Worm (Caenorhabditis elegans) whole organism, L4 larva: Measurements from ENCODE around the gene srlf-10.

Experiments used
- F37D6.2 ChIP-seq: sonication (generic microtip); optimal IDR thresholded peaks from 2 replicates; lab custom pipeline; 2016; ENCODE audit warnings: mild to moderate bottlenecking, missing genetic modification characterization, missing compliant biosample characterization
- T20F7.1 ChIP-seq: fragments of 200-800 bp; sonication (Bioruptor generic); optimal IDR thresholded peaks from 2 replicates; lab custom pipeline; 2018; ENCODE audit warnings: mild to moderate bottlenecking, missing genetic modification characterization, missing compliant biosample characterization
- Y105C5A.15 ChIP-seq: fragments of 200-800 bp; sonication (Bioruptor generic); IDR thresholded peaks from 2 replicates; pipeline ENCODE4 v1.3.6; 2022; ENCODE audit warnings: missing genetic modification characterization, missing compliant biosample characterization
- Y75B8A.6 ChIP-seq: fragments of 200-800 bp; sonication (Bioruptor generic); IDR thresholded peaks from 2 replicates; pipeline ENCODE4 v1.3.6; 2022; ENCODE audit warnings: missing genetic modification reagents, missing genetic modification characterization, missing compliant biosample characterization
- ZK337.2 ChIP-seq: fragments of 200-800 bp; sonication (Bioruptor generic); IDR thresholded peaks from 2 replicates; pipeline ENCODE4 v1.3.6; 2022; ENCODE audit warnings: missing genetic modification reagents, missing genetic modification characterization, missing compliant biosample characterization
- aha-1 ChIP-seq: fragments of 150-350 bp; peaks from one replicate; lab custom pipeline; 2014; ENCODE audit warnings: missing biosample characterization, missing genetic modification characterization
- arid-1 ChIP-seq: fragments of 200-800 bp; sonication (Bioruptor generic); conservative IDR thresholded peaks from 2 replicates; pipeline ENCODE4 v1.3.6; 2022; ENCODE audit warnings: missing genetic modification reagents, missing genetic modification characterization, missing compliant biosample characterization
- ceh-32 ChIP-seq: sonication (generic microtip); optimal IDR thresholded peaks from 2 replicates; lab custom pipeline; 2016; ENCODE audit warnings: mild to moderate bottlenecking, missing genetic modification characterization, missing compliant biosample characterization; ENCODE audit not compliant: poor library complexity
- ceh-44 ChIP-seq: fragments of 200-800 bp; sonication (Bioruptor generic); IDR thresholded peaks from 2 replicates; pipeline ENCODE4 v1.3.6; 2022; ENCODE audit warnings: missing genetic modification reagents, missing genetic modification characterization, missing compliant biosample characterization
- ceh-62 ChIP-seq: sonication (generic microtip); optimal IDR thresholded peaks from 2 replicates; lab custom pipeline; 2017; ENCODE audit warnings: missing biosample characterization, missing genetic modification characterization
- ctbp-1 ChIP-seq: fragments of 200-800 bp; sonication (Bioruptor generic); IDR thresholded peaks from 2 replicates; pipeline ENCODE4 v1.3.6; 2022; ENCODE audit warnings: missing genetic modification reagents, missing genetic modification characterization, missing compliant biosample characterization
- daf-16 ChIP-seq, 3 experiments: sonication (generic microtip); optimal IDR thresholded peaks; 2 replicates each; lab custom pipeline; 2016 to 2017; ENCODE audit warnings: missing genetic modification characterization in 3 of 3, missing genetic modification reagents in 3 of 3, mild to moderate bottlenecking in 2 of 3, missing compliant biosample characterization in 2 of 3, missing biosample characterization in 1 of 3, moderate library complexity in 1 of 3
- daf-8 ChIP-seq: fragments of 200-800 bp; sonication (Bioruptor generic); IDR thresholded peaks from 2 replicates; pipeline ENCODE4 v1.3.6; 2022; ENCODE audit warnings: missing genetic modification characterization, missing compliant biosample characterization
- dmd-6 ChIP-seq: fragments of 200-800 bp; sonication (Bioruptor generic); IDR thresholded peaks from 2 replicates; pipeline ENCODE4 v1.3.6; 2022; ENCODE audit warnings: missing genetic modification reagents, missing genetic modification characterization, missing compliant biosample characterization
- dmd-8 ChIP-seq: fragments of 200-800 bp; sonication (Bioruptor generic); IDR thresholded peaks from 2 replicates; pipeline ENCODE4 v1.3.6; 2022; ENCODE audit warnings: missing genetic modification characterization, missing compliant biosample characterization
- gei-8 ChIP-seq: fragments of 200-800 bp; sonication (Bioruptor generic); optimal IDR thresholded peaks from 2 replicates; lab custom pipeline; 2018; ENCODE audit warnings: mild to moderate bottlenecking, missing genetic modification characterization, missing compliant biosample characterization
- hif-1 ChIP-seq, 2 experiments: sonication (generic microtip); optimal IDR thresholded peaks; 2 replicates each; lab custom pipeline; 2016 to 2017; ENCODE audit warnings: missing compliant biosample characterization in 2 of 2, missing genetic modification characterization in 2 of 2, missing genetic modification reagents in 2 of 2, missing genotype in 2 of 2, mild to moderate bottlenecking in 1 of 2
- hlh-30 ChIP-seq: sonication (generic microtip); optimal IDR thresholded peaks from 2 replicates; lab custom pipeline; 2017; ENCODE audit warnings: antibody characterized with exemption, mild to moderate bottlenecking, missing genetic modification characterization, missing compliant biosample characterization; ENCODE audit not compliant: insufficient read depth
- hmg-1.1 ChIP-seq: fragments of 200-800 bp; sonication (Bioruptor generic); IDR thresholded peaks from 2 replicates; pipeline ENCODE4 v1.3.6; 2022; ENCODE audit warnings: missing genetic modification reagents, missing genetic modification characterization, missing compliant biosample characterization
- lim-7 ChIP-seq: fragments of 200-800 bp; sonication (Bioruptor generic); IDR thresholded peaks from 2 replicates; pipeline ENCODE4 v1.3.6; 2022; ENCODE audit warnings: missing genetic modification characterization, missing compliant biosample characterization
- lin-38 ChIP-seq: fragments of 200-800 bp; sonication (Bioruptor generic); IDR thresholded peaks from 2 replicates; pipeline ENCODE4 v1.3.6; 2022; ENCODE audit warnings: missing genetic modification reagents, missing genetic modification characterization, missing compliant biosample characterization
- lsy-2 ChIP-seq, 2 experiments: fragments of 150-350 bp in 1 of 2; sonication (generic microtip) in 1 of 2; optimal IDR thresholded peaks; 2 replicates each; lab custom pipeline; 2014 to 2017; ENCODE audit warnings: missing biosample characterization in 2 of 2, missing genetic modification characterization in 2 of 2
- madf-5 ChIP-seq, 2 experiments: fragments of 200-800 bp; sonication (Bioruptor generic); IDR thresholded peaks; 2 replicates each; pipeline ENCODE4 v1.3.6; 2022; ENCODE audit warnings: missing compliant biosample characterization in 2 of 2, missing genetic modification characterization in 2 of 2
- madf-9 ChIP-seq: fragments of 200-800 bp; sonication (Bioruptor generic); conservative IDR thresholded peaks from 2 replicates; pipeline ENCODE4 v1.3.6; 2022; ENCODE audit warnings: missing genetic modification reagents, missing genetic modification characterization, missing compliant biosample characterization
- mdl-1 ChIP-seq, 2 experiments: fragments of 150-350 bp in 1 of 2; sonication (generic microtip) in 1 of 2; optimal IDR thresholded peaks; 2 replicates each; lab custom pipeline; 2014 to 2017; ENCODE audit warnings: missing biosample characterization in 2 of 2, missing genetic modification characterization in 2 of 2
- mep-1 ChIP-seq: fragments of 150-350 bp; sonication (generic microtip); optimal IDR thresholded peaks from 3 replicates; lab custom pipeline; 2014; ENCODE audit warnings: missing biosample characterization, missing genetic modification characterization
- mes-2 ChIP-seq: sonication (generic microtip); optimal IDR thresholded peaks from 2 replicates; lab custom pipeline; 2016; ENCODE audit warnings: missing genotype, mild to moderate bottlenecking, missing genetic modification characterization, missing compliant biosample characterization; ENCODE audit not compliant: poor library complexity, severe bottlenecking
- mxl-2 ChIP-seq: fragments of 200-800 bp; sonication (Bioruptor generic); conservative IDR thresholded peaks from 2 replicates; pipeline ENCODE4 v1.3.6; 2022; ENCODE audit warnings: missing genetic modification reagents, missing genetic modification characterization, missing compliant biosample characterization
- nhr-11 ChIP-seq: fragments of 150-350 bp; optimal IDR thresholded peaks from 2 replicates; lab custom pipeline; 2014; ENCODE audit warnings: missing biosample characterization, missing genetic modification characterization
- nhr-111 ChIP-seq: fragments of 200-800 bp; sonication (Bioruptor generic); optimal IDR thresholded peaks from 2 replicates; lab custom pipeline; 2018; ENCODE audit warnings: mild to moderate bottlenecking, missing genetic modification characterization, missing compliant biosample characterization
- nhr-237 ChIP-seq: sonication (generic microtip); optimal IDR thresholded peaks from 2 replicates; lab custom pipeline; 2017; ENCODE audit warnings: missing biosample characterization, missing genetic modification characterization
- nhr-25 ChIP-seq: sonication (generic microtip); optimal IDR thresholded peaks from 2 replicates; lab custom pipeline; 2017; ENCODE audit warnings: missing genetic modification characterization, mild to moderate bottlenecking, missing compliant biosample characterization, antibody characterized with exemption, moderate library complexity, borderline replicate concordance; ENCODE audit not compliant: insufficient read depth
- nhr-76 ChIP-seq: fragments of 150-350 bp; optimal IDR thresholded peaks from 2 replicates; lab custom pipeline; 2014; ENCODE audit warnings: missing biosample characterization, missing genetic modification characterization
- pha-4 ChIP-seq, 2 experiments: fragments of 150-350 bp in 1 of 2; fragments of 200-800 bp in 1 of 2; sonication (Bioruptor generic) in 1 of 2; IDR thresholded peaks in 1 of 2; optimal IDR thresholded peaks in 1 of 2; 2 replicates each; pipeline versions ENCODE4 v1.3.6 to Lab custom; 2014 to 2022; ENCODE audit warnings: missing genetic modification characterization in 2 of 2, missing genetic modification reagents in 2 of 2, missing biosample characterization in 1 of 2, missing compliant biosample characterization in 1 of 2
- php-3 ChIP-seq: fragments of 200-800 bp; sonication (Bioruptor generic); IDR thresholded peaks from 2 replicates; pipeline ENCODE4 v1.3.6; 2022; ENCODE audit warnings: missing genetic modification reagents, missing genetic modification characterization, missing compliant biosample characterization
- pqm-1 ChIP-seq: sonication (generic microtip); optimal IDR thresholded peaks from 2 replicates; lab custom pipeline; 2017; ENCODE audit warnings: missing biosample characterization, missing genetic modification characterization
- saeg-2 ChIP-seq: fragments of 200-800 bp; sonication (Bioruptor generic); IDR thresholded peaks from 2 replicates; pipeline ENCODE4 v1.3.6; 2022; ENCODE audit warnings: missing genetic modification reagents, missing genetic modification characterization, missing compliant biosample characterization
- sdz-12 ChIP-seq: fragments of 200-800 bp; sonication (Bioruptor generic); optimal IDR thresholded peaks from 2 replicates; lab custom pipeline; 2018; ENCODE audit warnings: mild to moderate bottlenecking, missing genetic modification characterization, missing compliant biosample characterization
- set-16 ChIP-seq: fragments of 200-800 bp; sonication (Bioruptor generic); IDR thresholded peaks from 2 replicates; pipeline ENCODE4 v1.3.6; 2022; ENCODE audit warnings: missing genetic modification reagents, missing genetic modification characterization, missing compliant biosample characterization
- spr-1 ChIP-seq: sonication (generic microtip); optimal IDR thresholded peaks from 2 replicates; lab custom pipeline; 2016; ENCODE audit warnings: mild to moderate bottlenecking, missing genetic modification characterization, missing compliant biosample characterization
- zag-1 ChIP-seq: fragments of 150-350 bp; optimal IDR thresholded peaks from 2 replicates; lab custom pipeline; 2014; ENCODE audit warnings: missing biosample characterization, missing genetic modification characterization

The srlf-10 gene

DNA sequence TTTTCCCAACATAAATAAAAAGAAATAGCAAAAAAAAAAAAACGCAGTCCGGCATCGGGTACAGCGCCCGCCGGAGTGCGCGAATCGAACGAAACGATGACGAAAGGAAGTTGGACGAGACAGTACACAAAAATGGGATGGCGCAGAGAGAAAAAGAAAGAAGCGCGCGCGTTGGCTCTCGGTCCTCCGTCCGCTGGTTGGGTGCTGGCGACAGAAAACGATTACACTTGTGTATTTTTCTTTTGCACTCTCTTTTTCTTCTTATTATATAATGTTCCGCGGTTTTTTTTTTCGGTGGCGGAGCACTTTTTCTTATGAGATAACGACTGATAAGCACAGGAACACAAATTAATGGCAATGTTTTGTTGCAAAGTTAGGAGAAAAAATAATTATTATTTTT is 24.8 kb upstream of the srlf-10 start (continued):
- TF ChIP-seq daf-16 (GFP tag; optimal IDR thresholded peaks at IDR 0.05; lab: Kevin White, UChicago) (peak in 1 of 2 experiments; percentile 10), daf-16 (tag; optimal IDR thresholded peaks at IDR 0.05; lab: Kevin White, UChicago) (peak; percentile 87), F37D6.2 (tag; lab: Kevin White, UChicago) (no peak), ceh-62 (tag; lab: Kevin White, UChicago) (no peak), php-3 (GFP tag; lab: Robert Waterston, UW) (0 out of 2 replicates have a peak, but pooled peaks have one; percentile 48), hlh-30 (tag; lab: Kevin White, UChicago) (peak; percentile 75), pqm-1 (tag; lab: Kevin White, UChicago) (peak; percentile 79), set-16 (GFP tag; lab: Robert Waterston, UW) (peak; percentile 54), ctbp-1 (GFP tag; lab: Robert Waterston, UW) (0 out of 2 replicates have a peak, but pooled peaks have one; percentile 25), dmd-6 (peak; percentile 70), nhr-237 (tag; lab: Kevin White, UChicago) (no peak), hif-1 (tag; optimal IDR thresholded peaks at IDR 0.05; lab: Kevin White, UChicago) (peak in 1 of 2 experiments; percentile 55), mdl-1 (tag; optimal IDR thresholded peaks at IDR 0.05; lab: Kevin White, UChicago) (peak in 1 of 2 experiments; percentile 62), lin-38 (peak; percentile 33; the same call in 1 of the 2 replicates), arid-1 (no peak), lim-7 (GFP tag; lab: Robert Waterston, UW) (no peak), nhr-76 (tag; lab: Kevin White, UChicago) (no peak), saeg-2 (GFP tag; lab: Robert Waterston, UW) (no peak), hmg-1.1 (GFP tag; lab: Robert Waterston, UW) (peak; percentile 70), ceh-32 (tag; lab: Kevin White, UChicago) (no peak), lsy-2 (tag; optimal IDR thresholded peaks at IDR 0.05; lab: Kevin White, UChicago) (peak in 1 of 2 experiments; percentile 55), mep-1 (tag; lab: Kevin White, UChicago) (peak; percentile 69), gei-8 (GFP tag; lab: Kevin White, UChicago) (no peak), pha-4 (GFP tag; IDR thresholded peaks at IDR 0.05; lab: Robert Waterston, UW) (peak; percentile 36; the same call in 1 of the 2 replicates), pha-4 (tag; optimal IDR thresholded peaks at IDR 0.05; lab: Kevin White, UChicago) (no peak), mes-2 (tag; lab: Kevin White, UChicago) (peak; percentile 50), sdz-12 (GFP tag; lab: Kevin White, UChicago) (no peak)
- TF ChIP-seq, all 104 proteins: peak for 24

DNA sequence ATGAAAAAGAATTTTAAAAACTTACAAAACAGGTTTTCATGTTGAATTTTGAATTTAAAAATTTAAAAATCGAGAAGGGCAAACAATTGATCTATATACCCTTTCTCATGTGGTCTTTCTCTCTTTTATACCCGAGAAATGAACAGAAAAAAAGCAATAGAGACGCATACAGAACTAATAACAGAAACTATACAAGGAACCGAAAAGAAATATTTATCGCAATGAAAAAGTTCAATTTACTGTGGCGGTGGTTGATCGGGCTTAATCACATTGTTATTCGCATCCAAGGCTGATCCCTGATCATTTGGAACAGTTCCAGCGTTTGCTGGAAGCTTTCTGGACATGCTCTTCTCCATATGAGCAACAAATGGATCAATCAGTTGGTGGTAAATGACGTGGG is 23.8 kb upstream of the srlf-10 start, which contains the start of gene T03F6.10:
TSS of gene T03F6.10 (minus strand) at position 101 of the 400 bp plus-strand sequence.
- no peak for TF ChIP-seq nhr-111 (GFP tag; lab: Kevin White, UChicago)
- TF ChIP-seq aha-1 (tag; lab: Kevin White, UChicago) = peak; percentile 44
- no peak for TF ChIP-seq nhr-11 (tag; lab: Kevin White, UChicago)
- no peak for TF ChIP-seq spr-1 (tag; lab: Kevin White, UChicago)
- TF ChIP-seq Y105C5A.15 (GFP tag; lab: Robert Waterston, UW) = no peak

DNA sequence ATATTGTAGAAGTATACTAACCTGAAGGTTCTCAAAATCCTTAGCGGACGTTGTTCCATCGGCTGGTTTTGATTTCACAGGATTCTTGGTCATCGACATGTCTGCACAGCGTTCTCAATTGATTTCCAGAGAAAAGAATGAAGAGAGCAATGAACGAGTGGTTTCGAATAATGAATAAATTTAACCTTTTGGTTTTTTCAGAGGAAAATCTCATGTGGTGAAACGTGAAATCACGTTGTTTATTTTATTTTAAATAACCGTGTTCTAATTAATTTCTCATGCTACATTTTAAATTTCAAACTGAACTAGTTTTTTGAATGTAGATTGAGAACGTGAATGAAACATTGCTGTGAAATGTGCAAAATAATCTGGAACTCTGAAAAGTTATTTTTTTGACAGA is 21.8 kb upstream of the srlf-10 start, which contains the start of gene T03F6.6:
TSS of gene T03F6.6 (minus strand) at position 101 of the 400 bp plus-strand sequence.
- TF ChIP-seq Y75B8A.6 (no peak), Y105C5A.15 (GFP tag; lab: Robert Waterston, UW) (no peak), ZK337.2 (no peak), daf-8 (no peak)

DNA sequence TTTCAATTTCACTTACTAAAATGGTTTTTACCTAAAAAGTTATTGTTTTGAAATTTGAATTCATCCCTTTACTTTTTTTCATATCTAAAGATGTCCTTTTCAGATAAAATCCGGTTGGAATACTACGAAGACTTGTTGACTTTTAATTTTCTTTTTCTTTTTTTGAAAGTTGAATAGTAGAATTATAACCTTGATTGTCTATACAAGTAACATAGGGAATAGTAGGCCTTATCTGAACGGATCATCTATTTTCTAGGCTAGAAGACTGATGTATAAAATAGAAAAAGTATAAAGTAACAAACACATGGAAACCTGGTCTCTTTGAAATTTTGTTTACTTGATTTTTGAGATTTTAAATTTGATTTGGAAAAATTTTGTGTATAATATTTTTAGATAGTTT is 21.1 kb upstream of the srlf-10 start:
- TF ChIP-seq madf-9 (GFP tag; lab: Robert Waterston, UW) = no peak
- no peak for TF ChIP-seq dmd-8 (GFP tag; lab: Robert Waterston, UW)
- no peak for TF ChIP-seq T20F7.1
- TF ChIP-seq nhr-25 (tag; lab: Kevin White, UChicago) = no peak
- TF ChIP-seq mxl-2 (GFP tag; lab: Robert Waterston, UW) = no peak
- no peak for TF ChIP-seq lim-7 (GFP tag; lab: Robert Waterston, UW)
- no peak for TF ChIP-seq ceh-44 (GFP tag; lab: Robert Waterston, UW)
- TF ChIP-seq zag-1 (tag; lab: Kevin White, UChicago) = no peak
- TF ChIP-seq ZK337.2 = no peak
- no peak for TF ChIP-seq madf-5 (GFP tag; IDR thresholded peaks at IDR 0.05; lab: Robert Waterston, UW)
